Worm (Caenorhabditis elegans): Measurements from ENCODE around the gene vab-7.

- TF ChIP-seq Y105C5A.15 (GFP tag; IDR thresholded peaks at IDR 0.05) (no peak), egl-27 (tag; optimal IDR thresholded peaks at IDR 0.05) (no peak), hif-1 (tag; optimal IDR thresholded peaks at IDR 0.05) (no peak), ama-1 (optimal IDR thresholded peaks at IDR 0.05) (no peak)
These were observed 38.1 kb upstream of the vab-7 start for ce11 chrIII:10881996-10882395.
